Worm (Caenorhabditis elegans): ENCODE data around the gene Y57G7A.5.

Y57G7A.5 gene

ce11 chrII:1320412-1320811 is 45.1 kb upstream of the Y57G7A.5 start (continued):
- TF ChIP-seq nhr-11 (tag; optimal IDR thresholded peaks at IDR 0.05) (no peak), lin-11 (tag; optimal IDR thresholded peaks at IDR 0.05) (peak; percentile 95), fos-1 (tag; optimal IDR thresholded peaks at IDR 0.05) (peak; percentile 72), F13H6.1 (tag; optimal IDR thresholded peaks at IDR 0.05) (peak; percentile 97), ceh-16 (tag; optimal IDR thresholded peaks at IDR 0.05) (peak; percentile 89), unc-39 (tag; optimal IDR thresholded peaks at IDR 0.05) (no peak), nhr-237 (tag; optimal IDR thresholded peaks at IDR 0.05) (peak; percentile 62), blmp-1 (tag; optimal IDR thresholded peaks at IDR 0.05; ENCODE audit: insufficient read depth) (peak; percentile 86), nhr-129 (tag; optimal IDR thresholded peaks at IDR 0.05) (peak; percentile 92), sma-3 (GFP tag; optimal IDR thresholded peaks at IDR 0.05) (peak; percentile 98), nhr-23 (tag; optimal IDR thresholded peaks at IDR 0.05) (no peak)

- peak; percentile 28 for TF ChIP-seq fos-1 (tag; optimal IDR thresholded peaks at IDR 0.05)
- peak; percentile 29 for TF ChIP-seq blmp-1 (tag; optimal IDR thresholded peaks at IDR 0.05; ENCODE audit: insufficient read depth)
- no peak for TF ChIP-seq ama-1 (optimal IDR thresholded peaks at IDR 0.05)
- no peak for TF ChIP-seq C34F6.9 (tag; optimal IDR thresholded peaks at IDR 0.05)
- no peak for TF ChIP-seq unc-39 (tag; optimal IDR thresholded peaks at IDR 0.05)
Observed at ce11 chrII:1315245-1315644, 39.9 kb upstream of the Y57G7A.5 start.

ce11 chrII:1309892-1310516 is 34.7 kb upstream of the Y57G7A.5 start, which contains the start of the genes alh-6 and fcho-1:
TSS of gene alh-6 (minus strand) at chrII:1310133.
TSS of gene fcho-1 (plus strand) at chrII:1310515.
- TF ChIP-seq unc-55 (GFP tag; optimal IDR thresholded peaks at IDR 0.05): peak; percentile 49
- TF ChIP-seq lsy-2 (tag; optimal IDR thresholded peaks at IDR 0.05): peak in 1 of 2 experiments; percentile 47
- peak; percentile 31 for TF ChIP-seq C34F6.9 (tag; optimal IDR thresholded peaks at IDR 0.05)
- no peak for TF ChIP-seq ztf-1 (GFP tag; conservative IDR thresholded peaks at IDR 0.05)
- TF ChIP-seq lin-13 (GFP tag; optimal IDR thresholded peaks at IDR 0.05): peak; percentile 1
- peak; percentile 1 for TF ChIP-seq crh-2 (tag; optimal IDR thresholded peaks at IDR 0.05)
- TF ChIP-seq sem-4 (tag; optimal IDR thresholded peaks at IDR 0.05): no peak
- no peak for TF ChIP-seq nhr-25 (tag; optimal IDR thresholded peaks at IDR 0.05)
- peak; percentile 17 for TF ChIP-seq F13H6.1 (tag; optimal IDR thresholded peaks at IDR 0.05)

ce11 chrII:1306550-1306949 is 31.2 kb upstream of the Y57G7A.5 start:
- TF ChIP-seq dmd-4 (tag; optimal IDR thresholded peaks at IDR 0.05) (no peak), snpc-4 (tag; optimal IDR thresholded peaks at IDR 0.05) (no peak), elt-3 (tag; optimal IDR thresholded peaks at IDR 0.05) (no peak), unc-39 (tag; optimal IDR thresholded peaks at IDR 0.05) (no peak), peb-1 (tag; optimal IDR thresholded peaks at IDR 0.05) (no peak), fos-1 (tag; optimal IDR thresholded peaks at IDR 0.05) (no peak), nhr-23 (tag; optimal IDR thresholded peaks at IDR 0.05) (no peak), mbf-1 (tag; optimal IDR thresholded peaks at IDR 0.05) (no peak), egl-27 (tag; optimal IDR thresholded peaks at IDR 0.05) (no peak), mdl-1 (tag; optimal IDR thresholded peaks at IDR 0.05) (no peak), lin-13 (GFP tag; optimal IDR thresholded peaks at IDR 0.05) (no peak), nhr-129 (tag; optimal IDR thresholded peaks at IDR 0.05) (no peak)

- TF ChIP-seq lin-13 (GFP tag; optimal IDR thresholded peaks at IDR 0.05) (no peak), elt-1 (tag; optimal IDR thresholded peaks at IDR 0.05) (no peak), sma-3 (GFP tag; optimal IDR thresholded peaks at IDR 0.05) (no peak), nhr-10 (tag; optimal IDR thresholded peaks at IDR 0.05) (no peak), sem-4 (tag; optimal IDR thresholded peaks at IDR 0.05) (no peak), gmeb-1 (tag; optimal IDR thresholded peaks at IDR 0.05) (no peak), snpc-4 (tag; optimal IDR thresholded peaks at IDR 0.05) (no peak), egl-27 (tag; optimal IDR thresholded peaks at IDR 0.05) (no peak), skn-1 (tag; optimal IDR thresholded peaks at IDR 0.05) (no peak), C34F6.9 (tag; optimal IDR thresholded peaks at IDR 0.05) (no peak)
Observed at ce11 chrII:1306036-1306435, 30.7 kb upstream of the Y57G7A.5 start, which contains the start of gene emc-2. TSS of gene emc-2 (minus strand) at chrII:1306136.

ce11 chrII:1301554-1301953 is 26.2 kb upstream of the Y57G7A.5 start, which contains the start of gene glb-31:
TSS of gene glb-31 (minus strand) at chrII:1301654.
- TF ChIP-seq Y55F3AM.14 (GFP tag; optimal IDR thresholded peaks at IDR 0.05): no peak
- TF ChIP-seq zag-1 (tag; optimal IDR thresholded peaks at IDR 0.05): no peak
- no peak for TF ChIP-seq unc-62 (GFP tag; optimal IDR thresholded peaks at IDR 0.05)
- no peak for TF ChIP-seq aly-2 (tag; optimal IDR thresholded peaks at IDR 0.05)
- TF ChIP-seq ztf-11 (tag; optimal IDR thresholded peaks at IDR 0.05): no peak
- no peak for TF ChIP-seq ztf-1 (GFP tag; conservative IDR thresholded peaks at IDR 0.05)
- TF ChIP-seq nhr-77 (tag; optimal IDR thresholded peaks at IDR 0.05): no peak
- no peak for TF ChIP-seq nhr-237 (tag; optimal IDR thresholded peaks at IDR 0.05)
- TF ChIP-seq mab-5 (tag; optimal IDR thresholded peaks at IDR 0.05): no peak
- TF ChIP-seq unc-39 (tag; optimal IDR thresholded peaks at IDR 0.05): no peak
